Worm (Caenorhabditis elegans) whole organism, mixed stage, embryonic: Measurements from ENCODE around the gene bath-47.

ENCODE experiments used
- M03D4.4 ChIP-seq: sonication (generic microtip); optimal IDR thresholded peaks from 2 replicates; lab custom pipeline; 2017; ENCODE audit warnings: mild to moderate bottlenecking, missing genetic modification characterization, missing compliant biosample characterization
- bed-3 ChIP-seq: fragments of 200-800 bp; sonication (Bioruptor generic); optimal IDR thresholded peaks from 3 replicates; lab custom pipeline; 2018; ENCODE audit warnings: mild to moderate bottlenecking, missing genetic modification characterization, moderate library complexity, missing compliant biosample characterization
- blmp-1 ChIP-seq: fragments of 150-350 bp; optimal IDR thresholded peaks from 2 replicates; lab custom pipeline; 2014; ENCODE audit warnings: missing biosample characterization, missing genetic modification characterization
- ceh-39 ChIP-seq: fragments of 150-350 bp; optimal IDR thresholded peaks from 2 replicates; lab custom pipeline; 2014; ENCODE audit warnings: missing biosample characterization, missing genetic modification characterization
- ces-1 ChIP-seq: fragments of 150-350 bp; optimal IDR thresholded peaks from 2 replicates; lab custom pipeline; 2014; ENCODE audit warnings: missing biosample characterization, missing genetic modification reagents, missing genetic modification characterization
- cnd-1 ChIP-seq: fragments of 200-800 bp; sonication (Bioruptor generic); optimal IDR thresholded peaks from 2 replicates; lab custom pipeline; 2018; ENCODE audit warnings: mild to moderate bottlenecking, missing genetic modification characterization, missing compliant biosample characterization
- drap-1 ChIP-seq: fragments of 200-800 bp; sonication (Bioruptor generic); optimal IDR thresholded peaks from 3 replicates; lab custom pipeline; 2018; ENCODE audit warnings: mild to moderate bottlenecking, missing genetic modification characterization, missing compliant biosample characterization
- elt-3 ChIP-seq: fragments of 150-350 bp; optimal IDR thresholded peaks from 2 replicates; lab custom pipeline; 2014; ENCODE audit warnings: missing biosample characterization, missing genetic modification characterization
- flh-1 ChIP-seq: fragments of 200-800 bp; sonication (Bioruptor generic); optimal IDR thresholded peaks from 2 replicates; lab custom pipeline; 2018; ENCODE audit warnings: mild to moderate bottlenecking, missing genetic modification characterization, moderate library complexity, missing compliant biosample characterization
- ham-2 ChIP-seq: fragments of 200-800 bp; sonication (Bioruptor generic); optimal IDR thresholded peaks from 2 replicates; lab custom pipeline; 2018; ENCODE audit warnings: mild to moderate bottlenecking, missing genetic modification characterization, missing compliant biosample characterization
- lin-13 ChIP-seq: fragments of 150-350 bp; optimal IDR thresholded peaks from 2 replicates; lab custom pipeline; 2014; ENCODE audit warnings: missing biosample characterization, missing genetic modification characterization
- lin-32 ChIP-seq: fragments of 200-800 bp; sonication (Bioruptor generic); optimal IDR thresholded peaks from 2 replicates; lab custom pipeline; 2018; ENCODE audit warnings: mild to moderate bottlenecking, missing genetic modification characterization, missing compliant biosample characterization
- lsy-2 ChIP-seq: fragments of 150-350 bp; optimal IDR thresholded peaks from 2 replicates; lab custom pipeline; 2014; ENCODE audit warnings: missing biosample characterization, missing genetic modification characterization
- mab-5 ChIP-seq: fragments of 150-350 bp; optimal IDR thresholded peaks from 2 replicates; lab custom pipeline; 2014; ENCODE audit warnings: missing biosample characterization, missing genetic modification characterization
- mep-1 ChIP-seq: fragments of 150-350 bp; optimal IDR thresholded peaks from 2 replicates; lab custom pipeline; 2017; ENCODE audit warnings: missing biosample characterization, missing genetic modification reagents, missing genetic modification characterization, inconsistent platforms
- mls-2 ChIP-seq: sonication (generic microtip); optimal IDR thresholded peaks from 2 replicates; lab custom pipeline; 2016; ENCODE audit warnings: mild to moderate bottlenecking, missing genetic modification characterization, moderate library complexity, missing compliant biosample characterization
- nhr-12 ChIP-seq: fragments of 150-350 bp; optimal IDR thresholded peaks from 2 replicates; lab custom pipeline; 2014; ENCODE audit warnings: missing biosample characterization, missing genetic modification characterization
- nhr-2 ChIP-seq: fragments of 150-350 bp; optimal IDR thresholded peaks from 2 replicates; lab custom pipeline; 2014; ENCODE audit warnings: missing biosample characterization, missing genetic modification characterization
- nhr-237 ChIP-seq: fragments of 150-350 bp; optimal IDR thresholded peaks from 2 replicates; lab custom pipeline; 2014; ENCODE audit warnings: missing biosample characterization, missing genetic modification characterization
- nhr-28 ChIP-seq: fragments of 150-350 bp; optimal IDR thresholded peaks from 2 replicates; lab custom pipeline; 2014; ENCODE audit warnings: missing biosample characterization, missing genetic modification characterization
- nhr-76 ChIP-seq: sonication (generic microtip); optimal IDR thresholded peaks from 2 replicates; lab custom pipeline; 2017; ENCODE audit warnings: missing biosample characterization, missing genetic modification characterization
- pha-4 ChIP-seq: fragments of 150-350 bp; optimal IDR thresholded peaks from 2 replicates; lab custom pipeline; 2018; ENCODE audit warnings: missing biosample characterization, missing genetic modification reagents, missing genetic modification characterization
- sem-2 ChIP-seq: fragments of 200-800 bp; sonication (Bioruptor generic); optimal IDR thresholded peaks from 2 replicates; lab custom pipeline; 2018; ENCODE audit warnings: mild to moderate bottlenecking, missing genetic modification characterization, missing compliant biosample characterization
- snpc-4 ChIP-seq: fragments of 150-350 bp; optimal IDR thresholded peaks from 2 replicates; lab custom pipeline; 2014; ENCODE audit warnings: missing biosample characterization, missing genetic modification characterization
- sptf-1 ChIP-seq: sonication (generic microtip); optimal IDR thresholded peaks from 2 replicates; lab custom pipeline; 2017; ENCODE audit warnings: mild to moderate bottlenecking, missing genetic modification characterization, moderate library complexity, missing compliant biosample characterization
- tbx-8 ChIP-seq: fragments of 200-800 bp; sonication (Bioruptor generic); optimal IDR thresholded peaks from 2 replicates; lab custom pipeline; 2018; ENCODE audit warnings: mild to moderate bottlenecking, missing genetic modification characterization, moderate library complexity, missing compliant biosample characterization
- unc-120 ChIP-seq: sonication (generic microtip); optimal IDR thresholded peaks from 2 replicates; lab custom pipeline; 2017; ENCODE audit warnings: missing genetic modification characterization, missing compliant biosample characterization; ENCODE audit not compliant: poor library complexity, severe bottlenecking
- unc-39 ChIP-seq: fragments of 150-350 bp; optimal IDR thresholded peaks from 2 replicates; lab custom pipeline; 2014; ENCODE audit warnings: missing biosample characterization, missing genetic modification characterization
- unc-62 ChIP-seq: fragments of 150-350 bp; optimal IDR thresholded peaks from 2 replicates; lab custom pipeline; 2014; ENCODE audit warnings: missing biosample characterization, missing genetic modification reagents, missing genetic modification characterization
- zip-8 ChIP-seq: fragments of 150-350 bp; optimal IDR thresholded peaks from 2 replicates; lab custom pipeline; 2014; ENCODE audit warnings: missing biosample characterization, missing genetic modification characterization
- ztf-11 ChIP-seq: fragments of 150-350 bp; optimal IDR thresholded peaks from 2 replicates; lab custom pipeline; 2014; ENCODE audit warnings: missing biosample characterization, missing genetic modification characterization

bath-47 gene

ce11 chrII:1608915-1609314, 7.3 kb downstream of the bath-47 start:
- TF ChIP-seq sptf-1 (tag; lab: Kevin White, UChicago): no peak
- TF ChIP-seq ztf-11: no peak
- no peak for TF ChIP-seq zip-8 (tag; lab: Kevin White, UChicago)
- no peak for TF ChIP-seq pha-4 (tag; lab: Kevin White, UChicago)
- TF ChIP-seq nhr-2: no peak
- no peak for TF ChIP-seq tbx-8 (GFP tag; lab: Kevin White, UChicago)
- no peak for TF ChIP-seq lin-32 (GFP tag; lab: Kevin White, UChicago)
- no peak for TF ChIP-seq snpc-4
- TF ChIP-seq elt-3 (tag; lab: Kevin White, UChicago): no peak

- TF ChIP-seq lin-13 (tag; lab: Kevin White, UChicago) (no peak), mab-5 (no peak), unc-62 (GFP tag; lab: Kevin White, UChicago) (no peak), mls-2 (tag; lab: Kevin White, UChicago) (no peak)
Observed at ce11 chrII:1610630-1611029, 9.0 kb downstream of the bath-47 start, which contains the start of gene fbxa-163. Gene fbxa-163, minus strand, starts transcription at chrII:1610730.

ce11 chrII:1613972-1614371, 12.4 kb downstream of the bath-47 start, which contains the start of gene fbxa-164:
Gene fbxa-164, minus strand, starts transcription at chrII:1614072.
- TF ChIP-seq mep-1 (no peak), drap-1 (GFP tag; lab: Kevin White, UChicago) (no peak), ham-2 (GFP tag; lab: Kevin White, UChicago) (no peak), pha-4 (tag; lab: Kevin White, UChicago) (no peak), zip-8 (tag; lab: Kevin White, UChicago) (no peak), nhr-2 (no peak), bed-3 (GFP tag; lab: Kevin White, UChicago) (no peak), ztf-11 (no peak), flh-1 (GFP tag; lab: Kevin White, UChicago) (no peak), unc-39 (tag; lab: Kevin White, UChicago) (no peak), sem-2 (GFP tag; lab: Kevin White, UChicago) (no peak), cnd-1 (tag; lab: Kevin White, UChicago) (no peak), unc-120 (no peak), mls-2 (tag; lab: Kevin White, UChicago) (no peak), nhr-76 (tag; lab: Kevin White, UChicago) (no peak), ceh-39 (tag; lab: Kevin White, UChicago) (no peak), ces-1 (no peak), elt-3 (tag; lab: Kevin White, UChicago) (no peak)

- TF ChIP-seq elt-3 (tag; lab: Kevin White, UChicago): no peak
- TF ChIP-seq ztf-11: no peak
- no peak for TF ChIP-seq unc-120
- no peak for TF ChIP-seq nhr-28 (tag; lab: Kevin White, UChicago)
- no peak for TF ChIP-seq lin-13 (tag; lab: Kevin White, UChicago)
- no peak for TF ChIP-seq bed-3 (GFP tag; lab: Kevin White, UChicago)
- no peak for TF ChIP-seq nhr-237 (tag; lab: Kevin White, UChicago)
- TF ChIP-seq mls-2 (tag; lab: Kevin White, UChicago): no peak
- TF ChIP-seq sptf-1 (tag; lab: Kevin White, UChicago): no peak
- TF ChIP-seq nhr-12 (tag; lab: Kevin White, UChicago): no peak
- TF ChIP-seq M03D4.4 (tag; lab: Kevin White, UChicago): no peak
- TF ChIP-seq lsy-2 (tag; lab: Kevin White, UChicago): no peak
- TF ChIP-seq blmp-1 (tag; lab: Kevin White, UChicago): no peak
- no peak for TF ChIP-seq unc-62 (GFP tag; lab: Kevin White, UChicago)
Observed at ce11 chrII:1616382-1616781, 14.8 kb downstream of the bath-47 start, which contains the start of gene fbxa-165. Gene fbxa-165, minus strand, starts transcription at chrII:1616482.

ce11 chrII:1618948-1619347, 17.3 kb downstream of the bath-47 start, which contains the start of gene fbxa-166:
Gene fbxa-166, minus strand, starts transcription at chrII:1619048.
- TF ChIP-seq bed-3 (GFP tag; lab: Kevin White, UChicago): no peak
- TF ChIP-seq, all 35 proteins: peak for 0

ce11 chrII:1621180-1621579, 19.6 kb downstream of the bath-47 start, which contains the start of gene fbxa-158:
Gene fbxa-158, minus strand, starts transcription at chrII:1621280.
- TF ChIP-seq lin-32 (GFP tag; lab: Kevin White, UChicago): no peak
